Fruit fly (Drosophila melanogaster): ENCODE data around the gene oaf.
A peak's percentile ranks its signal among the peaks of the same experiment; 100 is the strongest.

The oaf gene

dm6 chr2L:2461322-2461999 is 31.3 kb upstream of the oaf start (continued):
- TF ChIP-seq CG31224 (GFP tag; IDR thresholded peaks at IDR 0.05) = no peak
- TF ChIP-seq chm (GFP tag; IDR thresholded peaks at IDR 0.05) = no peak
- TF ChIP-seq tna (GFP tag; IDR thresholded peaks at IDR 0.05; ENCODE audit: partially characterized antibody) = no peak
- no peak for TF ChIP-seq CG10462 (GFP tag; optimal IDR thresholded peaks at IDR 0.05)
- peak; percentile 44; the same call in 1 of the 2 replicates for TF ChIP-seq CG2129 (GFP tag; IDR thresholded peaks at IDR 0.05; ENCODE audit: partially characterized antibody)
- TF ChIP-seq Hr51 (GFP tag; optimal IDR thresholded peaks at IDR 0.05) = no peak
- TF ChIP-seq Sry-β (GFP tag; optimal IDR thresholded peaks at IDR 0.05) = no peak
- TF ChIP-seq ro (GFP tag; IDR thresholded peaks at IDR 0.05) = no peak
- no peak for TF ChIP-seq CG12236 (GFP tag; optimal IDR thresholded peaks at IDR 0.05)
- peak; percentile 88 for TF ChIP-seq sens (GFP tag)
- no peak for TF ChIP-seq maf-S (GFP tag; optimal IDR thresholded peaks at IDR 0.05)
- TF ChIP-seq fd102C (GFP tag; optimal IDR thresholded peaks at IDR 0.05) = peak; percentile 16
- TF ChIP-seq fd96Cb (tag; optimal IDR thresholded peaks at IDR 0.05) = no peak
- no peak for TF ChIP-seq HLH54F (GFP tag; optimal IDR thresholded peaks at IDR 0.05)
- TF ChIP-seq hkb (optimal IDR thresholded peaks at IDR 0.05) = no peak
- no peak for TF ChIP-seq hkb (GFP tag; IDR thresholded peaks at IDR 0.05)
- no peak for TF ChIP-seq CG15011 (GFP tag; optimal IDR thresholded peaks at IDR 0.05)
- no peak for TF ChIP-seq HLH4C (GFP tag; IDR thresholded peaks at IDR 0.05; ENCODE audit: partially characterized antibody)
- TF ChIP-seq Eip74EF (GFP tag; optimal IDR thresholded peaks at IDR 0.05) = no peak
- no peak for TF ChIP-seq kah (GFP tag; optimal IDR thresholded peaks at IDR 0.05)
- TF ChIP-seq NK7.1 (GFP tag; optimal IDR thresholded peaks at IDR 0.05) = no peak
- no peak for TF ChIP-seq CG11696 (GFP tag; IDR thresholded peaks at IDR 0.05)
- no peak for TF ChIP-seq CG11247 (GFP tag; IDR thresholded peaks at IDR 0.05)
- TF ChIP-seq insv (GFP tag; optimal IDR thresholded peaks at IDR 0.05) = no peak
- TF ChIP-seq Rx (GFP tag; IDR thresholded peaks at IDR 0.05) = no peak
- no peak for TF ChIP-seq sqz (GFP tag; optimal IDR thresholded peaks at IDR 0.05)
- TF ChIP-seq Gug (GFP tag; IDR thresholded peaks at IDR 0.05) = no peak
- TF ChIP-seq Fer3 (tag; optimal IDR thresholded peaks at IDR 0.05) = no peak
- TF ChIP-seq ems (GFP tag; optimal IDR thresholded peaks at IDR 0.05) = no peak
- no peak for TF ChIP-seq Lpt (GFP tag; optimal IDR thresholded peaks at IDR 0.05)
- no peak for TF ChIP-seq nom (GFP tag; optimal IDR thresholded peaks at IDR 0.05)
- no peak for TF ChIP-seq CG8089 (GFP tag; optimal IDR thresholded peaks at IDR 0.05)
- no peak for TF ChIP-seq CG42726 (GFP tag; IDR thresholded peaks at IDR 0.05; ENCODE audit: partially characterized antibody)
- TF ChIP-seq CG8281 (tag; optimal IDR thresholded peaks at IDR 0.05) = no peak
- no peak for TF ChIP-seq H15 (GFP tag; IDR thresholded peaks at IDR 0.05)
- TF ChIP-seq CG1602 (GFP tag; optimal IDR thresholded peaks at IDR 0.05) = no peak
- TF ChIP-seq CG8478 (optimal IDR thresholded peaks at IDR 0.05) = no peak
- TF ChIP-seq CG13123 (GFP tag; optimal IDR thresholded peaks at IDR 0.05) = no peak
- TF ChIP-seq repo (GFP tag; optimal IDR thresholded peaks at IDR 0.05) = no peak
- no peak for TF ChIP-seq CG4328 (GFP tag; optimal IDR thresholded peaks at IDR 0.05)
- TF ChIP-seq HmgZ (tag; optimal IDR thresholded peaks at IDR 0.05) = no peak
- no peak for TF ChIP-seq kay (GFP tag; optimal IDR thresholded peaks at IDR 0.05)
- no peak for TF ChIP-seq tx (GFP tag; optimal IDR thresholded peaks at IDR 0.05)
- no peak for TF ChIP-seq CG17802 (tag; optimal IDR thresholded peaks at IDR 0.05)
- TF ChIP-seq Dfd (GFP tag; optimal IDR thresholded peaks at IDR 0.05) = no peak
- 0 out of 3 replicates have a peak, but pooled peaks have one; percentile 48 for TF ChIP-seq ci (GFP tag; IDR thresholded peaks at IDR 0.05)
- TF ChIP-seq al (GFP tag; IDR thresholded peaks at IDR 0.05) = no peak
- no peak for TF ChIP-seq Hsf (GFP tag; optimal IDR thresholded peaks at IDR 0.05)
- no peak for TF ChIP-seq chinmo (GFP tag; IDR thresholded peaks at IDR 0.05; ENCODE audit: partially characterized antibody)
- TF ChIP-seq PHDP (tag; optimal IDR thresholded peaks at IDR 0.05) = no peak
- no peak for TF ChIP-seq CG15073 (GFP tag; optimal IDR thresholded peaks at IDR 0.05)
